Worm (Caenorhabditis elegans) whole organism, mixed stage, embryonic: ENCODE results near the gene F37C4.5.

Experiments used
- blmp-1 ChIP-seq: fragments of 150-350 bp; optimal IDR thresholded peaks from 2 replicates; lab custom pipeline; 2014; ENCODE audit warnings: missing biosample characterization, missing genetic modification characterization
- ceh-43 ChIP-seq: fragments of 200-800 bp; sonication (Bioruptor generic); optimal IDR thresholded peaks from 2 replicates; lab custom pipeline; 2018; ENCODE audit warnings: mild to moderate bottlenecking, missing genetic modification characterization, moderate library complexity, missing compliant biosample characterization
- ces-1 ChIP-seq: fragments of 150-350 bp; optimal IDR thresholded peaks from 2 replicates; lab custom pipeline; 2014; ENCODE audit warnings: missing biosample characterization, missing genetic modification reagents, missing genetic modification characterization
- drap-1 ChIP-seq: fragments of 200-800 bp; sonication (Bioruptor generic); optimal IDR thresholded peaks from 3 replicates; lab custom pipeline; 2018; ENCODE audit warnings: mild to moderate bottlenecking, missing genetic modification characterization, missing compliant biosample characterization
- elt-3 ChIP-seq: fragments of 150-350 bp; optimal IDR thresholded peaks from 2 replicates; lab custom pipeline; 2014; ENCODE audit warnings: missing biosample characterization, missing genetic modification characterization
- lsy-2 ChIP-seq: fragments of 150-350 bp; optimal IDR thresholded peaks from 2 replicates; lab custom pipeline; 2014; ENCODE audit warnings: missing biosample characterization, missing genetic modification characterization
- mab-5 ChIP-seq: fragments of 150-350 bp; optimal IDR thresholded peaks from 2 replicates; lab custom pipeline; 2014; ENCODE audit warnings: missing biosample characterization, missing genetic modification characterization
- mep-1 ChIP-seq: fragments of 150-350 bp; optimal IDR thresholded peaks from 2 replicates; lab custom pipeline; 2017; ENCODE audit warnings: missing biosample characterization, missing genetic modification reagents, missing genetic modification characterization, inconsistent platforms
- nhr-12 ChIP-seq: fragments of 150-350 bp; optimal IDR thresholded peaks from 2 replicates; lab custom pipeline; 2014; ENCODE audit warnings: missing biosample characterization, missing genetic modification characterization
- snpc-4 ChIP-seq: fragments of 150-350 bp; optimal IDR thresholded peaks from 2 replicates; lab custom pipeline; 2014; ENCODE audit warnings: missing biosample characterization, missing genetic modification characterization
- sptf-1 ChIP-seq: sonication (generic microtip); optimal IDR thresholded peaks from 2 replicates; lab custom pipeline; 2017; ENCODE audit warnings: mild to moderate bottlenecking, missing genetic modification characterization, moderate library complexity, missing compliant biosample characterization
- unc-120 ChIP-seq: sonication (generic microtip); optimal IDR thresholded peaks from 2 replicates; lab custom pipeline; 2017; ENCODE audit warnings: missing genetic modification characterization, missing compliant biosample characterization; ENCODE audit not compliant: poor library complexity, severe bottlenecking
- unc-62 ChIP-seq: fragments of 150-350 bp; optimal IDR thresholded peaks from 2 replicates; lab custom pipeline; 2014; ENCODE audit warnings: missing biosample characterization, missing genetic modification reagents, missing genetic modification characterization
- zip-8 ChIP-seq: fragments of 150-350 bp; optimal IDR thresholded peaks from 2 replicates; lab custom pipeline; 2014; ENCODE audit warnings: missing biosample characterization, missing genetic modification characterization

- TF ChIP-seq unc-120 = no peak
- no peak for TF ChIP-seq elt-3
- TF ChIP-seq unc-62 = no peak
- TF ChIP-seq mab-5 (tag; lab: Kevin White, UChicago) = no peak
- TF ChIP-seq blmp-1 (tag; lab: Kevin White, UChicago) = no peak
- TF ChIP-seq ces-1 = peak; percentile 86
- no peak for TF ChIP-seq nhr-12
- TF ChIP-seq mep-1 (tag; lab: Kevin White, UChicago) = no peak
- no peak for TF ChIP-seq snpc-4 (tag; lab: Kevin White, UChicago)
- no peak for TF ChIP-seq drap-1 (GFP tag; lab: Kevin White, UChicago)
- TF ChIP-seq lsy-2 = no peak
- TF ChIP-seq sptf-1 (tag; lab: Kevin White, UChicago) = no peak
- no peak for TF ChIP-seq zip-8 (tag; lab: Kevin White, UChicago)
- TF ChIP-seq ceh-43 = no peak
These were observed 26.1 kb downstream of the F37C4.5 start for ce11 chrIV:3847489-3847888.
